Fruit fly (Drosophila melanogaster) whole organism, wandering third instar larva: ENCODE measurements around the gene Gr36c.

Source experiments
- CG32264 ChIP-seq: fragments of 200-800 bp; sonication (Bioruptor generic); optimal IDR thresholded peaks from 2 replicates; lab custom pipeline; 2016; ENCODE audit warnings: missing biosample characterization, missing genetic modification characterization
- CrebA ChIP-seq: fragments of 200-800 bp; sonication (Bioruptor generic); optimal IDR thresholded peaks from 2 replicates; lab custom pipeline; 2016; ENCODE audit warnings: missing biosample characterization, mild to moderate bottlenecking, missing genetic modification characterization, borderline replicate concordance
- Hr78 ChIP-seq: fragments of >200 bp; optimal IDR thresholded peaks from 2 replicates; lab custom pipeline; 2017; ENCODE audit warnings: missing biosample characterization, missing genetic modification characterization
- Hr83 ChIP-seq: fragments of 200-300 bp; sonication (Bioruptor generic); optimal IDR thresholded peaks from 2 replicates; lab custom pipeline; 2016; ENCODE audit warnings: missing biosample characterization, mild to moderate bottlenecking, missing genetic modification characterization, moderate library complexity; ENCODE audit not compliant: poor library complexity, severe bottlenecking
- Myc ChIP-seq: fragments of >200 bp; optimal IDR thresholded peaks from 2 replicates; lab custom pipeline; 2017
- Rel ChIP-seq, 2 experiments: fragments of 200-800 bp; sonication (Bioruptor generic) in 1 of 2; optimal IDR thresholded peaks; 2 replicates in 1 of 2; 3 replicates in 1 of 2; lab custom pipeline; 2016 to 2019; ENCODE audit warnings: mild to moderate bottlenecking in 2 of 2, missing biosample characterization in 2 of 2, missing genetic modification characterization in 2 of 2, moderate library complexity in 1 of 2
- br ChIP-seq: fragments of 200-800 bp; sonication (Bioruptor generic); optimal IDR thresholded peaks from 2 replicates; lab custom pipeline; 2016; ENCODE audit warnings: missing biosample characterization, missing genetic modification characterization
- lola ChIP-seq: fragments of >200 bp; optimal IDR thresholded peaks from 2 replicates; lab custom pipeline; 2017; ENCODE audit warnings: missing biosample characterization, missing genetic modification characterization
- pan ChIP-seq: fragments of >200 bp; optimal IDR thresholded peaks from 2 replicates; lab custom pipeline; 2017
- psq ChIP-seq: fragments of 200-800 bp; sonication (Bioruptor generic); optimal IDR thresholded peaks from 3 replicates; lab custom pipeline; 2017; ENCODE audit warnings: missing biosample characterization, mild to moderate bottlenecking, missing genetic modification characterization, moderate library complexity
- sv ChIP-seq: fragments of 200-800 bp; sonication (Bioruptor generic); optimal IDR thresholded peaks from 3 replicates; lab custom pipeline; 2016; ENCODE audit warnings: missing biosample characterization, missing genetic modification characterization
- usp ChIP-seq: fragments of >200 bp; optimal IDR thresholded peaks from 2 replicates; lab custom pipeline; 2017; ENCODE audit warnings: missing biosample characterization, missing genetic modification characterization

- TF ChIP-seq Myc (lab: Kevin White, UChicago) (no peak), br (GFP tag; lab: Kevin White, UChicago) (no peak), sv (GFP tag; lab: Kevin White, UChicago) (no peak), lola (GFP tag; lab: Kevin White, UChicago) (no peak), CrebA (GFP tag; lab: Kevin White, UChicago) (no peak), psq (GFP tag; lab: Kevin White, UChicago) (no peak), usp (GFP tag; lab: Kevin White, UChicago) (no peak), pan (lab: Kevin White, UChicago) (no peak), Hr83 (no peak), CG32264 (GFP tag; lab: Kevin White, UChicago) (no peak), Hr78 (GFP tag; lab: Kevin White, UChicago) (no peak), Rel (GFP tag; optimal IDR thresholded peaks at IDR 0.05; lab: Kevin White, UChicago) (no peak), Rel (tag; optimal IDR thresholded peaks at IDR 0.05; lab: Kevin White, UChicago) (no peak)
Observed at dm6 chr2L:17201777-17202176, 21.6 kb downstream of the Gr36c start.
